Worm (Caenorhabditis elegans) whole organism, late embryonic: Measurements from ENCODE around the gene emb-5.
A peak's percentile ranks its signal among the peaks of the same experiment; 100 is the strongest.

Experiments used
- C08G9.2 ChIP-seq: sonication (generic microtip); optimal IDR thresholded peaks from 2 replicates; lab custom pipeline; 2016; ENCODE audit warnings: mild to moderate bottlenecking, missing genetic modification characterization, moderate library complexity, missing compliant biosample characterization
- F13H6.1 ChIP-seq: sonication (generic microtip); optimal IDR thresholded peaks from 2 replicates; lab custom pipeline; 2016; ENCODE audit warnings: missing genetic modification characterization, missing compliant biosample characterization
- K02D7.2 ChIP-seq: sonication (generic microtip); optimal IDR thresholded peaks from 2 replicates; lab custom pipeline; 2017; ENCODE audit warnings: mild to moderate bottlenecking, missing genetic modification characterization, missing compliant biosample characterization
- T23F11.4 ChIP-seq: fragments of 200-800 bp; sonication (Bioruptor generic); optimal IDR thresholded peaks from 2 replicates; lab custom pipeline; 2018; ENCODE audit warnings: mild to moderate bottlenecking, missing genetic modification characterization, missing compliant biosample characterization
- ahr-1 ChIP-seq: sonication (generic microtip); optimal IDR thresholded peaks from 2 replicates; lab custom pipeline; 2016; ENCODE audit warnings: missing genetic modification characterization, missing compliant biosample characterization
- ama-1 ChIP-seq: fragments of 150-350 bp; optimal IDR thresholded peaks from 2 replicates; lab custom pipeline; 2014
- ceh-19 ChIP-seq: fragments of 200-800 bp; sonication (Bioruptor generic); optimal IDR thresholded peaks from 2 replicates; lab custom pipeline; 2018; ENCODE audit warnings: mild to moderate bottlenecking, missing genetic modification characterization, missing compliant biosample characterization
- ceh-2 ChIP-seq: sonication (generic microtip); optimal IDR thresholded peaks from 2 replicates; lab custom pipeline; 2016; ENCODE audit warnings: missing genotype, missing genetic modification characterization, missing compliant biosample characterization
- ceh-30 ChIP-seq: fragments of 150-350 bp; optimal IDR thresholded peaks from 2 replicates; lab custom pipeline; 2014; ENCODE audit warnings: missing biosample characterization, missing genetic modification characterization
- ceh-31 ChIP-seq: sonication (generic microtip); optimal IDR thresholded peaks from 2 replicates; lab custom pipeline; 2016; ENCODE audit warnings: missing genetic modification characterization, missing compliant biosample characterization
- ceh-34 ChIP-seq: sonication (generic microtip); optimal IDR thresholded peaks from 2 replicates; lab custom pipeline; 2016; ENCODE audit warnings: mild to moderate bottlenecking, missing genetic modification characterization, missing compliant biosample characterization
- ceh-6 ChIP-seq: fragments of 200-800 bp; sonication (Bioruptor generic); optimal IDR thresholded peaks from 2 replicates; lab custom pipeline; 2018; ENCODE audit warnings: mild to moderate bottlenecking, missing genetic modification characterization, missing compliant biosample characterization
- che-1 ChIP-seq: sonication (generic microtip); optimal IDR thresholded peaks from 2 replicates; lab custom pipeline; 2016; ENCODE audit warnings: mild to moderate bottlenecking, missing genetic modification characterization, missing compliant biosample characterization
- dmd-4 ChIP-seq: sonication (generic microtip); optimal IDR thresholded peaks from 2 replicates; lab custom pipeline; 2016; ENCODE audit warnings: borderline replicate concordance, missing genetic modification characterization, missing compliant biosample characterization
- dve-1 ChIP-seq: sonication (generic microtip); optimal IDR thresholded peaks from 2 replicates; lab custom pipeline; 2017; ENCODE audit warnings: antibody characterized with exemption, mild to moderate bottlenecking, missing genetic modification characterization, missing compliant biosample characterization
- elt-2 ChIP-seq: sonication (generic microtip); optimal IDR thresholded peaks from 2 replicates; lab custom pipeline; 2016; ENCODE audit warnings: missing genetic modification reagents, missing genetic modification characterization, missing compliant biosample characterization
- ets-4 ChIP-seq: sonication (generic microtip); optimal IDR thresholded peaks from 2 replicates; lab custom pipeline; 2016; ENCODE audit warnings: missing genetic modification characterization, missing compliant biosample characterization
- eyg-1 ChIP-seq: sonication (generic microtip); optimal IDR thresholded peaks from 2 replicates; lab custom pipeline; 2016; ENCODE audit warnings: missing genotype, missing genetic modification characterization, missing compliant biosample characterization
- fax-1 ChIP-seq: sonication (generic microtip); optimal IDR thresholded peaks from 2 replicates; lab custom pipeline; 2016; ENCODE audit warnings: missing genotype, missing genetic modification characterization, missing compliant biosample characterization
- fkh-10 ChIP-seq: fragments of 150-350 bp; optimal IDR thresholded peaks from 2 replicates; lab custom pipeline; 2014; ENCODE audit warnings: missing biosample characterization, missing genetic modification reagents, missing genetic modification characterization
- fkh-6 ChIP-seq: sonication (generic microtip); optimal IDR thresholded peaks from 2 replicates; lab custom pipeline; 2016; ENCODE audit warnings: missing genetic modification characterization, missing compliant biosample characterization
- hlh-15 ChIP-seq: sonication (generic microtip); optimal IDR thresholded peaks from 2 replicates; lab custom pipeline; 2016; ENCODE audit warnings: missing genetic modification characterization, missing compliant biosample characterization
- hlh-30 ChIP-seq: sonication (generic microtip); optimal IDR thresholded peaks from 2 replicates; lab custom pipeline; 2017; ENCODE audit warnings: antibody characterized with exemption, missing genetic modification characterization, missing compliant biosample characterization; ENCODE audit not compliant: insufficient read depth
- hlh-6 ChIP-seq: sonication (generic microtip); optimal IDR thresholded peaks from 2 replicates; lab custom pipeline; 2016; ENCODE audit warnings: missing genotype, missing genetic modification characterization, missing compliant biosample characterization
- hlh-8 ChIP-seq: sonication (generic microtip); optimal IDR thresholded peaks from 2 replicates; lab custom pipeline; 2016; ENCODE audit warnings: missing genotype, missing genetic modification characterization, missing compliant biosample characterization
- lim-6 ChIP-seq: sonication (generic microtip); optimal IDR thresholded peaks from 2 replicates; lab custom pipeline; 2016; ENCODE audit warnings: missing genetic modification characterization, missing compliant biosample characterization
- nfya-1 ChIP-seq: sonication (generic microtip); optimal IDR thresholded peaks from 2 replicates; lab custom pipeline; 2017; ENCODE audit warnings: missing genetic modification characterization, mild to moderate bottlenecking, missing compliant biosample characterization, antibody characterized with exemption, moderate library complexity
- nhr-232 ChIP-seq: sonication (generic microtip); optimal IDR thresholded peaks from 2 replicates; lab custom pipeline; 2016; ENCODE audit warnings: missing genetic modification characterization, missing compliant biosample characterization
- npax-4 ChIP-seq: sonication (generic microtip); optimal IDR thresholded peaks from 2 replicates; lab custom pipeline; 2016; ENCODE audit warnings: missing genetic modification characterization, missing compliant biosample characterization
- pax-1 ChIP-seq: fragments of 150-350 bp; optimal IDR thresholded peaks from 2 replicates; lab custom pipeline; 2014; ENCODE audit warnings: missing biosample characterization, missing genetic modification characterization
- pqm-1 ChIP-seq: sonication (generic microtip); optimal IDR thresholded peaks from 2 replicates; lab custom pipeline; 2016; ENCODE audit warnings: missing genetic modification characterization, missing compliant biosample characterization
- pros-1 ChIP-seq: fragments of 150-350 bp; optimal IDR thresholded peaks from 2 replicates; lab custom pipeline; 2014; ENCODE audit warnings: missing biosample characterization, missing genetic modification reagents, missing genetic modification characterization
- ref-2 ChIP-seq: sonication (generic microtip); optimal IDR thresholded peaks from 2 replicates; lab custom pipeline; 2016; ENCODE audit warnings: missing genetic modification characterization, missing compliant biosample characterization
- rnt-1 ChIP-seq: sonication (generic microtip); optimal IDR thresholded peaks from 2 replicates; lab custom pipeline; 2016; ENCODE audit warnings: missing genetic modification characterization, missing compliant biosample characterization
- sdc-2 ChIP-seq: sonication (generic microtip); optimal IDR thresholded peaks from 2 replicates; lab custom pipeline; 2016; ENCODE audit warnings: missing genotype, missing genetic modification characterization, missing compliant biosample characterization
- sox-2 ChIP-seq: fragments of 200-800 bp; sonication (Bioruptor generic); IDR thresholded peaks from 2 replicates; pipeline ENCODE4 v1.3.6; 2022; ENCODE audit warnings: missing genetic modification reagents, missing genetic modification characterization, missing compliant biosample characterization
- sox-4 ChIP-seq: sonication (generic microtip); optimal IDR thresholded peaks from 2 replicates; lab custom pipeline; 2017; ENCODE audit warnings: mild to moderate bottlenecking, missing genetic modification characterization, inconsistent platforms, missing compliant biosample characterization
- syd-9 ChIP-seq: sonication (generic microtip); optimal IDR thresholded peaks from 2 replicates; lab custom pipeline; 2016; ENCODE audit warnings: mild to moderate bottlenecking, missing genetic modification characterization, moderate library complexity, missing compliant biosample characterization
- tbx-2 ChIP-seq: sonication (generic microtip); optimal IDR thresholded peaks from 2 replicates; lab custom pipeline; 2016; ENCODE audit warnings: missing genetic modification characterization, missing compliant biosample characterization
- unc-3 ChIP-seq, 2 experiments: fragments of 200-800 bp in 1 of 2; sonication (Bioruptor generic) in 1 of 2; sonication (generic microtip) in 1 of 2; conservative IDR thresholded peaks in 1 of 2; optimal IDR thresholded peaks in 1 of 2; 2 replicates each; pipeline versions ENCODE4 v1.3.6 to Lab custom; 2016 to 2022; ENCODE audit warnings: missing compliant biosample characterization in 2 of 2, missing genetic modification characterization in 2 of 2, missing genetic modification reagents in 1 of 2
- unc-42 ChIP-seq: sonication (generic microtip); optimal IDR thresholded peaks from 2 replicates; lab custom pipeline; 2016; ENCODE audit warnings: missing genotype, missing genetic modification characterization, missing compliant biosample characterization
- unc-55 ChIP-seq: sonication (generic microtip); optimal IDR thresholded peaks from 2 replicates; lab custom pipeline; 2017; ENCODE audit warnings: missing biosample characterization, missing genetic modification reagents, missing genetic modification characterization
- unc-86 ChIP-seq: sonication (generic microtip); optimal IDR thresholded peaks from 2 replicates; lab custom pipeline; 2016; ENCODE audit warnings: missing genetic modification characterization, missing compliant biosample characterization
- zip-5 ChIP-seq: sonication (generic microtip); optimal IDR thresholded peaks from 2 replicates; lab custom pipeline; 2016; ENCODE audit warnings: missing genetic modification characterization, missing compliant biosample characterization

The emb-5 gene

ce11 chrIII:4668073-4668472, 52.4 kb downstream of the emb-5 start:
- no peak for TF ChIP-seq ceh-31 (tag; lab: Kevin White, UChicago)
- TF ChIP-seq elt-2 (tag; lab: Kevin White, UChicago), result peak; percentile 35
- peak; percentile 7 for TF ChIP-seq T23F11.4 (GFP tag; lab: Kevin White, UChicago)

DNA sequence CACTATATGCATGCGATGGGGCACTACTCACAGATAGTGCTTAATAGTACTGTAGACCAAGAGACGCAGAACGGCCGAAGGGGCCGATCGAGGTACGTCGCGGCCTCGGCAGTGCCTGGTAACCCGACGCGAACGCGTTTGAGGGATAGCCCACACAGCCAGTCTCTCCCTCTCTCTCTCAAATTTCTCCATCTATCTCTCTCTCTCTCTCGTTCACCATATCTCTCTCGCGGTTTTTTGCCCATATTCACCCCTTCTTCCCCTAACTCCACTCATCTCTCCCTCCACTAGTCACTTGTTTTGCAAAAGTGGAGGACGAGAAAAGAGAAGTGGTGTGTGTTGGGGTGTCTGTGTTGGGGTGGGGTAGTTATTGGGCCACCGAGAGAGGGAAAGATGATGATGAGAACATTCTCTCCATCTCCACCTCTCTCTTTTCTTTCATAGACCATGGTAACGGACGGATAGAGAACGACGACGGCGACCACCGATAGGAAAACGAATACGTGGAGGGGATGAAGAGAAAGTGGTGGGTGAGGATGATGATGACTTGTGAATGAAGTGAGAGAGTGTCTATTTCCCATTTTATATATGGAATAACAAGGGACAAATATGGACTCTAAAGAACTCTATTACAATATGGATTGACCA, 53.6 kb downstream of the emb-5 start:
- TF ChIP-seq eyg-1 (tag; lab: Kevin White, UChicago) (peak; percentile 8), ceh-31 (tag; lab: Kevin White, UChicago) (peak; percentile 70), F13H6.1 (no peak), K02D7.2 (tag; lab: Kevin White, UChicago) (no peak), sox-2 (GFP tag; lab: Robert Waterston, UW) (no peak; the same call in 1 of the 2 replicates), elt-2 (tag; lab: Kevin White, UChicago) (peak; percentile 33), pqm-1 (tag; lab: Kevin White, UChicago) (no peak), ceh-2 (tag; lab: Kevin White, UChicago) (peak; percentile 41), fkh-6 (no peak), syd-9 (tag; lab: Kevin White, UChicago) (peak; percentile 34), hlh-8 (tag; lab: Kevin White, UChicago) (peak; percentile 29), lim-6 (tag; lab: Kevin White, UChicago) (no peak), nfya-1 (tag; lab: Kevin White, UChicago) (peak; percentile 79), hlh-15 (tag; lab: Kevin White, UChicago) (no peak), C08G9.2 (tag; lab: Kevin White, UChicago) (peak; percentile 26), sox-4 (tag; lab: Kevin White, UChicago) (no peak), unc-55 (GFP tag; lab: Kevin White, UChicago) (peak; percentile 48), pax-1 (tag; lab: Kevin White, UChicago) (no peak), unc-3 (GFP tag; conservative IDR thresholded peaks at IDR 0.05; lab: Robert Waterston, UW) (no peak), unc-3 (tag; optimal IDR thresholded peaks at IDR 0.05; lab: Kevin White, UChicago) (no peak), ceh-6 (GFP tag; lab: Kevin White, UChicago) (peak; percentile 49), dve-1 (tag; lab: Kevin White, UChicago) (no peak), pros-1 (tag; lab: Kevin White, UChicago) (peak; percentile 68), ama-1 (lab: Kevin White, UChicago) (no peak), che-1 (tag; lab: Kevin White, UChicago) (peak; percentile 40), npax-4 (tag; lab: Kevin White, UChicago) (no peak), tbx-2 (peak; percentile 64), hlh-6 (peak; percentile 81), rnt-1 (tag; lab: Kevin White, UChicago) (peak; percentile 36), fax-1 (tag; lab: Kevin White, UChicago) (no peak), fkh-10 (no peak), ref-2 (peak; percentile 63), ahr-1 (tag; lab: Kevin White, UChicago) (no peak), ceh-34 (peak; percentile 92), zip-5 (tag; lab: Kevin White, UChicago) (no peak), ets-4 (tag; lab: Kevin White, UChicago) (peak; percentile 27), T23F11.4 (GFP tag; lab: Kevin White, UChicago) (peak; percentile 99), dmd-4 (tag; lab: Kevin White, UChicago) (peak; percentile 43), nhr-232 (tag; lab: Kevin White, UChicago) (no peak), unc-42 (tag; lab: Kevin White, UChicago) (peak; percentile 20), unc-86 (tag; lab: Kevin White, UChicago) (no peak), hlh-30 (tag; lab: Kevin White, UChicago) (peak; percentile 60), ceh-19 (GFP tag; lab: Kevin White, UChicago) (peak; percentile 71), sdc-2 (peak; percentile 48), ceh-30 (peak; percentile 38)
